Worm (Caenorhabditis elegans) whole organism, young adult: ENCODE results near the gene dnj-11.
A peak's percentile ranks its signal among the peaks of the same experiment; 100 is the strongest.

Experiments used
- B0261.1 ChIP-seq: sonication (generic microtip); optimal IDR thresholded peaks from 2 replicates; lab custom pipeline; 2016; ENCODE audit warnings: mild to moderate bottlenecking, missing genetic modification characterization, moderate library complexity, missing compliant biosample characterization
- C06A6.2 ChIP-seq: fragments of 200-800 bp; sonication (Bioruptor generic); conservative IDR thresholded peaks from 2 replicates; pipeline ENCODE4 v1.3.6; 2022; ENCODE audit warnings: missing genetic modification characterization, missing compliant biosample characterization
- C17E4.6 ChIP-seq: fragments of 200-800 bp; sonication (Bioruptor generic); IDR thresholded peaks from 2 replicates; pipeline ENCODE4 v1.3.6; 2022; ENCODE audit warnings: missing genetic modification reagents, missing genetic modification characterization, missing compliant biosample characterization
- F23B12.7 ChIP-seq: sonication (generic microtip); optimal IDR thresholded peaks from 2 replicates; lab custom pipeline; 2017; ENCODE audit warnings: missing genetic modification characterization, mild to moderate bottlenecking, missing compliant biosample characterization, antibody characterized with exemption, moderate library complexity; ENCODE audit not compliant: insufficient read depth
- F52B5.7 ChIP-seq: sonication (generic microtip); optimal IDR thresholded peaks from 2 replicates; lab custom pipeline; 2016; ENCODE audit warnings: mild to moderate bottlenecking, missing genetic modification characterization, missing compliant biosample characterization
- F57A8.1 ChIP-seq: fragments of 200-800 bp; sonication (Bioruptor generic); optimal IDR thresholded peaks from 2 replicates; lab custom pipeline; 2018; ENCODE audit warnings: mild to moderate bottlenecking, missing genetic modification characterization, moderate library complexity, missing compliant biosample characterization
- K11D2.4 ChIP-seq: fragments of 200-800 bp; sonication (Bioruptor generic); IDR thresholded peaks from 2 replicates; pipeline ENCODE4 v1.3.6; 2022; ENCODE audit warnings: missing genetic modification reagents, missing genetic modification characterization, missing compliant biosample characterization
- T07F8.4 ChIP-seq: sonication (generic microtip); optimal IDR thresholded peaks from 2 replicates; lab custom pipeline; 2016; ENCODE audit warnings: mild to moderate bottlenecking, missing genetic modification characterization, moderate library complexity, missing compliant biosample characterization
- T26A5.8 ChIP-seq: sonication (generic microtip); optimal IDR thresholded peaks from 2 replicates; lab custom pipeline; 2016; ENCODE audit warnings: missing genetic modification characterization, missing compliant biosample characterization
- Y53F4B.3 ChIP-seq: fragments of 200-800 bp; sonication (Bioruptor generic); IDR thresholded peaks from 2 replicates; pipeline ENCODE4 v1.3.6; 2022; ENCODE audit warnings: missing genetic modification reagents, missing genetic modification characterization, missing compliant biosample characterization
- Y53G8AR.9 ChIP-seq: fragments of 200-800 bp; sonication (Bioruptor generic); conservative IDR thresholded peaks from 2 replicates; pipeline ENCODE4 v1.3.6; 2022; ENCODE audit warnings: missing genetic modification reagents, missing genetic modification characterization, missing compliant biosample characterization
- Y56A3A.18 ChIP-seq: fragments of 200-800 bp; sonication (Bioruptor generic); IDR thresholded peaks from 2 replicates; pipeline ENCODE4 v1.3.6; 2022; ENCODE audit warnings: missing genetic modification reagents, missing genetic modification characterization, missing compliant biosample characterization
- Y79H2A.3 ChIP-seq: fragments of 200-800 bp; sonication (Bioruptor generic); conservative IDR thresholded peaks from 2 replicates; pipeline ENCODE4 v1.3.6; 2022; ENCODE audit warnings: missing genetic modification reagents, missing genetic modification characterization, missing compliant biosample characterization
- akir-1 ChIP-seq: fragments of 200-800 bp; sonication (Bioruptor generic); optimal IDR thresholded peaks from 2 replicates; lab custom pipeline; 2018; ENCODE audit warnings: mild to moderate bottlenecking, missing genetic modification characterization, moderate library complexity, missing compliant biosample characterization
- aptf-2 ChIP-seq: fragments of 200-800 bp; sonication (Bioruptor generic); conservative IDR thresholded peaks from 2 replicates; pipeline ENCODE4 v1.3.6; 2022; ENCODE audit warnings: missing genetic modification reagents, missing genetic modification characterization, missing compliant biosample characterization
- aptf-3 ChIP-seq: fragments of 200-800 bp; sonication (Bioruptor generic); IDR thresholded peaks from 2 replicates; pipeline ENCODE4 v1.3.6; 2022; ENCODE audit warnings: missing genetic modification characterization, missing compliant biosample characterization
- attf-3 ChIP-seq: fragments of 200-800 bp; sonication (Bioruptor generic); conservative IDR thresholded peaks from 2 replicates; pipeline ENCODE4 v1.3.6; 2022; ENCODE audit warnings: missing genetic modification reagents, missing genetic modification characterization, missing compliant biosample characterization
- attf-5 ChIP-seq: fragments of 200-800 bp; sonication (Bioruptor generic); optimal IDR thresholded peaks from 2 replicates; lab custom pipeline; 2018; ENCODE audit warnings: mild to moderate bottlenecking, missing genetic modification characterization, missing compliant biosample characterization
- cebp-1 ChIP-seq, 2 experiments: fragments of 200-800 bp in 1 of 2; sonication (Bioruptor generic) in 1 of 2; sonication (generic microtip) in 1 of 2; IDR thresholded peaks in 1 of 2; optimal IDR thresholded peaks in 1 of 2; 2 replicates each; pipeline versions ENCODE4 v1.3.6 to Lab custom; 2017 to 2022; ENCODE audit warnings: missing compliant biosample characterization in 2 of 2, missing genetic modification characterization in 2 of 2, mild to moderate bottlenecking in 1 of 2, missing genetic modification reagents in 1 of 2, moderate library complexity in 1 of 2
- cebp-2 ChIP-seq: fragments of 200-800 bp; sonication (Bioruptor generic); IDR thresholded peaks from 2 replicates; pipeline ENCODE4 v1.3.6; 2022; ENCODE audit warnings: missing genetic modification characterization, missing compliant biosample characterization
- ceh-100 ChIP-seq: fragments of 200-800 bp; sonication (Bioruptor generic); IDR thresholded peaks from 2 replicates; pipeline ENCODE4 v1.3.6; 2022; ENCODE audit warnings: missing genetic modification reagents, missing genetic modification characterization, missing compliant biosample characterization
- ceh-40 ChIP-seq: fragments of 200-800 bp; sonication (Bioruptor generic); IDR thresholded peaks from 2 replicates; pipeline ENCODE4 v1.3.6; 2022; ENCODE audit warnings: missing genetic modification characterization, missing compliant biosample characterization
- chd-7 ChIP-seq: sonication (generic microtip); optimal IDR thresholded peaks from 2 replicates; lab custom pipeline; 2016; ENCODE audit warnings: mild to moderate bottlenecking, missing genetic modification characterization, moderate library complexity, missing compliant biosample characterization
- dox-1 ChIP-seq: fragments of 200-800 bp; sonication (Bioruptor generic); IDR thresholded peaks from 2 replicates; pipeline ENCODE4 v1.3.6; 2022; ENCODE audit warnings: missing genetic modification reagents, missing genetic modification characterization, missing compliant biosample characterization
- efl-1 ChIP-seq: fragments of 150-350 bp; optimal IDR thresholded peaks from 2 replicates; lab custom pipeline; 2014; ENCODE audit warnings: missing biosample characterization, missing genetic modification reagents, missing genetic modification characterization
- egrh-3 ChIP-seq: fragments of 200-800 bp; sonication (Bioruptor generic); IDR thresholded peaks from 2 replicates; pipeline ENCODE4 v1.3.6; 2022; ENCODE audit warnings: missing genetic modification reagents, missing genetic modification characterization, missing compliant biosample characterization
- ets-4 ChIP-seq: fragments of 200-800 bp; sonication (Bioruptor generic); optimal IDR thresholded peaks from 2 replicates; lab custom pipeline; 2018; ENCODE audit warnings: mild to moderate bottlenecking, missing genetic modification characterization, missing compliant biosample characterization
- fkh-3 ChIP-seq: sonication (generic microtip); optimal IDR thresholded peaks from 2 replicates; lab custom pipeline; 2016; ENCODE audit warnings: mild to moderate bottlenecking, missing genetic modification characterization, missing compliant biosample characterization
- gei-17 ChIP-seq: fragments of 200-800 bp; sonication (Bioruptor generic); optimal IDR thresholded peaks from 2 replicates; lab custom pipeline; 2018; ENCODE audit warnings: mild to moderate bottlenecking, missing genetic modification characterization, missing compliant biosample characterization
- hrde-1 ChIP-seq: sonication (generic microtip); optimal IDR thresholded peaks from 2 replicates; lab custom pipeline; 2016; ENCODE audit warnings: missing genetic modification characterization, mild to moderate bottlenecking, missing compliant biosample characterization, moderate library complexity, missing genotype, missing genetic modification reagents, borderline replicate concordance
- lag-1 ChIP-seq: fragments of 200-800 bp; sonication (Bioruptor generic); IDR thresholded peaks from 2 replicates; pipeline ENCODE4 v1.3.6; 2022; ENCODE audit warnings: missing genetic modification reagents, missing genetic modification characterization, missing compliant biosample characterization
- let-526 ChIP-seq: fragments of 200-800 bp; sonication (Bioruptor generic); IDR thresholded peaks from 2 replicates; pipeline ENCODE4 v1.3.6; 2022; ENCODE audit warnings: missing genetic modification reagents, missing genetic modification characterization, missing compliant biosample characterization
- lin-35 ChIP-seq, 3 experiments: fragments of 150-350 bp in 2 of 3; sonication (generic microtip) in 1 of 3; optimal IDR thresholded peaks; 2 replicates each; lab custom pipeline; 2014 to 2018; ENCODE audit warnings: missing biosample characterization in 3 of 3, missing genetic modification characterization in 3 of 3, missing genetic modification reagents in 3 of 3
- lin-54 ChIP-seq: fragments of 200-800 bp; sonication (Bioruptor generic); optimal IDR thresholded peaks from 2 replicates; lab custom pipeline; 2018; ENCODE audit warnings: mild to moderate bottlenecking, missing genetic modification characterization, missing compliant biosample characterization
- lir-1 ChIP-seq: fragments of 200-800 bp; sonication (Bioruptor generic); conservative IDR thresholded peaks from 2 replicates; pipeline ENCODE4 v1.3.6; 2022; ENCODE audit warnings: missing genetic modification reagents, missing genetic modification characterization, missing compliant biosample characterization
- madf-3 ChIP-seq: fragments of 200-800 bp; sonication (Bioruptor generic); IDR thresholded peaks from 2 replicates; pipeline ENCODE4 v1.3.6; 2022; ENCODE audit warnings: missing genetic modification reagents, missing genetic modification characterization, missing compliant biosample characterization
- mel-28 ChIP-seq: sonication (generic microtip); optimal IDR thresholded peaks from 2 replicates; lab custom pipeline; 2016; ENCODE audit warnings: borderline replicate concordance, mild to moderate bottlenecking, missing genetic modification characterization, missing compliant biosample characterization
- nfya-2 ChIP-seq: fragments of 200-800 bp; sonication (Bioruptor generic); IDR thresholded peaks from 2 replicates; pipeline ENCODE4 v1.3.6; 2022; ENCODE audit warnings: missing genetic modification reagents, missing genetic modification characterization, missing compliant biosample characterization
- nhr-120 ChIP-seq: fragments of 200-800 bp; sonication (Bioruptor generic); IDR thresholded peaks from 2 replicates; pipeline ENCODE4 v1.3.6; 2022; ENCODE audit warnings: missing genetic modification characterization, missing compliant biosample characterization
- snpc-3.4 ChIP-seq: sonication (generic microtip); optimal IDR thresholded peaks from 2 replicates; lab custom pipeline; 2017; ENCODE audit warnings: missing genetic modification characterization, mild to moderate bottlenecking, missing compliant biosample characterization, antibody characterized with exemption, moderate library complexity, missing genotype, missing genetic modification reagents
- tbx-9 ChIP-seq: sonication (generic microtip); optimal IDR thresholded peaks from 2 replicates; lab custom pipeline; 2016; ENCODE audit warnings: borderline replicate concordance, missing genetic modification characterization, inconsistent platforms, missing compliant biosample characterization
- unc-62 ChIP-seq: fragments of 150-350 bp; optimal IDR thresholded peaks from 2 replicates; lab custom pipeline; 2014; ENCODE audit warnings: missing biosample characterization, missing genetic modification reagents, missing genetic modification characterization
- zfh-2 ChIP-seq: fragments of 200-800 bp; sonication (Bioruptor generic); conservative IDR thresholded peaks from 2 replicates; pipeline ENCODE4 v1.3.6; 2022; ENCODE audit warnings: missing genetic modification reagents, missing genetic modification characterization, missing compliant biosample characterization
- ztf-3 ChIP-seq: fragments of 200-800 bp; sonication (Bioruptor generic); optimal IDR thresholded peaks from 2 replicates; lab custom pipeline; 2018; ENCODE audit warnings: mild to moderate bottlenecking, missing genetic modification characterization, missing compliant biosample characterization
- ztf-6 ChIP-seq: fragments of 200-800 bp; sonication (Bioruptor generic); IDR thresholded peaks from 2 replicates; pipeline ENCODE4 v1.3.6; 2022; ENCODE audit warnings: missing genetic modification reagents, missing genetic modification characterization, missing compliant biosample characterization

The dnj-11 gene

ce11 chrIV:6556624-6557368 is 28.9 kb upstream of the dnj-11 start, which contains the start of gene try-3 (continued):
- TF ChIP-seq fkh-3 (tag; lab: Kevin White, UChicago) = no peak
- TF ChIP-seq Y53F4B.3 = no peak
- no peak for TF ChIP-seq nfya-2 (GFP tag; lab: Robert Waterston, UW)
- TF ChIP-seq mel-28 (tag; lab: Kevin White, UChicago) = peak; percentile 42
- no peak for TF ChIP-seq zfh-2 (GFP tag; lab: Robert Waterston, UW)
- TF ChIP-seq nhr-120 (GFP tag; lab: Robert Waterston, UW) = no peak
- no peak for TF ChIP-seq aptf-2 (GFP tag; lab: Robert Waterston, UW)
- TF ChIP-seq Y79H2A.3 (GFP tag; lab: Robert Waterston, UW) = peak; percentile 61; the same call in 1 of the 2 replicates
- TF ChIP-seq chd-7 (tag; lab: Kevin White, UChicago) = peak; percentile 45
- peak; percentile 75 for TF ChIP-seq F52B5.7 (tag; lab: Kevin White, UChicago)
- peak; percentile 13 for TF ChIP-seq ets-4 (GFP tag; lab: Kevin White, UChicago)
- TF ChIP-seq unc-62 (GFP tag; lab: Kevin White, UChicago) = no peak
- peak; percentile 47; the same call in 1 of the 2 replicates for TF ChIP-seq lir-1 (GFP tag; lab: Robert Waterston, UW)
- TF ChIP-seq C06A6.2 (GFP tag; lab: Robert Waterston, UW) = peak; percentile 55; the same call in 1 of the 2 replicates
- no peak for TF ChIP-seq F57A8.1
- no peak for TF ChIP-seq gei-17 (GFP tag; lab: Kevin White, UChicago)
- TF ChIP-seq cebp-2 (GFP tag; lab: Robert Waterston, UW) = peak; percentile 79; the same call in 1 of the 2 replicates
- no peak for TF ChIP-seq tbx-9 (tag; lab: Kevin White, UChicago)
- peak; percentile 78; the same call in 1 of the 2 replicates for TF ChIP-seq madf-3 (GFP tag; lab: Robert Waterston, UW)
- peak; percentile 65 for TF ChIP-seq F23B12.7 (tag; lab: Kevin White, UChicago)
- TF ChIP-seq efl-1 = no peak
- TF ChIP-seq lin-35 (GFP tag; optimal IDR thresholded peaks at IDR 0.05; lab: Kevin White, UChicago) = peak in 1 of 3 experiments; percentile 78
- 0 out of 2 replicates have a peak, but pooled peaks have one; percentile 8 for TF ChIP-seq let-526 (GFP tag; lab: Robert Waterston, UW)
- peak; percentile 23 for TF ChIP-seq T07F8.4 (tag; lab: Kevin White, UChicago)
- TF ChIP-seq egrh-3 = peak; percentile 73
- no peak for TF ChIP-seq lag-1 (GFP tag; lab: Robert Waterston, UW)
- TF ChIP-seq attf-3 = no peak; the same call in 1 of the 2 replicates
- peak; percentile 78 for TF ChIP-seq K11D2.4 (GFP tag; lab: Robert Waterston, UW)
- peak; percentile 74 for TF ChIP-seq lin-54 (GFP tag; lab: Kevin White, UChicago)
- 0 out of 2 replicates have a peak, but pooled peaks have one; percentile 27 for TF ChIP-seq Y56A3A.18 (GFP tag; lab: Robert Waterston, UW)
- peak; percentile 57 for TF ChIP-seq cebp-1 (GFP tag; IDR thresholded peaks at IDR 0.05; lab: Robert Waterston, UW)
- peak; percentile 73 for TF ChIP-seq cebp-1 (tag; optimal IDR thresholded peaks at IDR 0.05; lab: Kevin White, UChicago)
- TF ChIP-seq hrde-1 (tag; lab: Kevin White, UChicago) = no peak
- TF ChIP-seq akir-1 = no peak
- TF ChIP-seq snpc-3.4 (tag; lab: Kevin White, UChicago) = no peak
- peak; percentile 90 for TF ChIP-seq dox-1
- peak; percentile 54 for TF ChIP-seq attf-5 (GFP tag; lab: Kevin White, UChicago)
- 0 out of 2 replicates have a peak, but pooled peaks have one; percentile 66 for TF ChIP-seq ztf-6 (GFP tag; lab: Robert Waterston, UW)
- TF ChIP-seq ceh-100 (GFP tag; lab: Robert Waterston, UW) = peak; percentile 72
- no peak for TF ChIP-seq T26A5.8 (tag; lab: Kevin White, UChicago)
- 0 out of 2 replicates have a peak, but pooled peaks have one; percentile 44 for TF ChIP-seq ceh-40
- TF ChIP-seq C17E4.6 = 0 out of 2 replicates have a peak, but pooled peaks have one; percentile 18
- peak; percentile 72; the same call in 1 of the 2 replicates for TF ChIP-seq Y53G8AR.9 (GFP tag; lab: Robert Waterston, UW)
- 0 out of 2 replicates have a peak, but pooled peaks have one; percentile 18 for TF ChIP-seq aptf-3 (GFP tag; lab: Robert Waterston, UW)
- TF ChIP-seq ztf-3 (GFP tag; lab: Kevin White, UChicago) = peak; percentile 18
- peak; percentile 89 for TF ChIP-seq B0261.1 (tag; lab: Kevin White, UChicago)
